Fruit fly (Drosophila melanogaster) whole organism, prepupa: ENCODE results near the gene CG14285.

Source experiments
- Blimp-1 ChIP-seq: fragments of 200-800 bp; sonication (Bioruptor generic); optimal IDR thresholded peaks from 3 replicates; lab custom pipeline; 2017; ENCODE audit warnings: missing biosample characterization, missing genetic modification characterization, mild to moderate bottlenecking, moderate library complexity, missing genetic modification reagents
- CG10631 ChIP-seq: fragments of 200-800 bp; sonication (Bioruptor generic); optimal IDR thresholded peaks from 2 replicates; lab custom pipeline; 2016; ENCODE audit warnings: missing biosample characterization, missing genetic modification characterization
- CG10669 ChIP-seq: fragments of 200-800 bp; sonication (Bioruptor generic); optimal IDR thresholded peaks from 3 replicates; lab custom pipeline; 2018; ENCODE audit warnings: missing biosample characterization, mild to moderate bottlenecking, missing genetic modification characterization, moderate library complexity
- CG11762 ChIP-seq: fragments of 200-800 bp; sonication (Bioruptor generic); optimal IDR thresholded peaks from 3 replicates; lab custom pipeline; 2016; ENCODE audit warnings: missing biosample characterization, missing genetic modification characterization; ENCODE audit not compliant: insufficient read depth
- CG11902 ChIP-seq: fragments of 200-800 bp; sonication (Bioruptor generic); optimal IDR thresholded peaks from 3 replicates; lab custom pipeline; 2016; ENCODE audit warnings: missing biosample characterization, missing genetic modification characterization
- CG15336 ChIP-seq: fragments of 200-800 bp; sonication (Bioruptor generic); IDR thresholded peaks from 2 replicates; pipeline ENCODE4 v1.3.6; 2022; ENCODE audit warnings: missing biosample characterization, missing genetic modification characterization
- CG1621 ChIP-seq: fragments of 200-800 bp; sonication (Bioruptor generic); optimal IDR thresholded peaks from 3 replicates; lab custom pipeline; 2018; ENCODE audit warnings: missing biosample characterization, mild to moderate bottlenecking, missing genetic modification characterization
- CG16779 ChIP-seq: fragments of 200-800 bp; sonication (Bioruptor generic); optimal IDR thresholded peaks from 3 replicates; lab custom pipeline; 2017; ENCODE audit warnings: missing biosample characterization, mild to moderate bottlenecking, missing genetic modification characterization
- CG31627 ChIP-seq: fragments of 200-800 bp; sonication (Bioruptor generic); optimal IDR thresholded peaks from 3 replicates; lab custom pipeline; 2016; ENCODE audit warnings: missing biosample characterization, missing genetic modification characterization
- CG32006 ChIP-seq: fragments of 200-800 bp; sonication (Bioruptor generic); optimal IDR thresholded peaks from 3 replicates; lab custom pipeline; 2017; ENCODE audit warnings: missing biosample characterization, mild to moderate bottlenecking, missing genetic modification characterization
- CG34406 ChIP-seq: fragments of 200-800 bp; sonication (Bioruptor generic); optimal IDR thresholded peaks from 3 replicates; lab custom pipeline; 2016; ENCODE audit warnings: missing biosample characterization, missing genetic modification characterization
- CG3919 ChIP-seq: fragments of 200-800 bp; sonication (Bioruptor generic); optimal IDR thresholded peaks from 3 replicates; lab custom pipeline; 2016; ENCODE audit warnings: missing biosample characterization, missing genetic modification characterization
- CG4318 ChIP-seq: fragments of 200-800 bp; sonication (Bioruptor generic); optimal IDR thresholded peaks from 3 replicates; lab custom pipeline; 2017; ENCODE audit warnings: missing biosample characterization, mild to moderate bottlenecking, missing genetic modification characterization
- CG6163 ChIP-seq: fragments of 200-800 bp; sonication (Bioruptor generic); IDR thresholded peaks from 3 replicates; pipeline ENCODE4 v1.3.6; 2022; ENCODE audit warnings: missing biosample characterization, missing genetic modification characterization
- CG6276 ChIP-seq: fragments of 200-800 bp; sonication (Bioruptor generic); optimal IDR thresholded peaks from 2 replicates; lab custom pipeline; 2017; ENCODE audit warnings: missing biosample characterization, mild to moderate bottlenecking, missing genetic modification characterization
- CG6808 ChIP-seq: fragments of 200-800 bp; sonication (Bioruptor generic); optimal IDR thresholded peaks from 3 replicates; lab custom pipeline; 2017; ENCODE audit warnings: missing biosample characterization, missing genetic modification characterization, mild to moderate bottlenecking, moderate library complexity, missing genetic modification reagents
- CG8119 ChIP-seq: fragments of 200-800 bp; sonication (Bioruptor generic); IDR thresholded peaks from 3 replicates; pipeline ENCODE4 v1.3.6; 2022; ENCODE audit warnings: missing biosample characterization, missing genetic modification characterization
- CG8632 ChIP-seq: fragments of 200-800 bp; sonication (Bioruptor generic); optimal IDR thresholded peaks from 3 replicates; lab custom pipeline; 2016; ENCODE audit warnings: missing biosample characterization, missing genetic modification characterization
- CG9139 ChIP-seq: fragments of 200-800 bp; sonication (Bioruptor generic); optimal IDR thresholded peaks from 3 replicates; lab custom pipeline; 2017; ENCODE audit warnings: missing biosample characterization, mild to moderate bottlenecking, missing genetic modification characterization
- Eip75B ChIP-seq: fragments of 200-800 bp; sonication (Bioruptor generic); optimal IDR thresholded peaks from 3 replicates; lab custom pipeline; 2016; ENCODE audit warnings: missing biosample characterization, missing genetic modification characterization
- Eip78C ChIP-seq: fragments of 200-800 bp; sonication (Bioruptor generic); peaks from one replicate; lab custom pipeline; 2016; ENCODE audit warnings: missing biosample characterization, missing genetic modification characterization
- Eip93F ChIP-seq: fragments of 200-800 bp; sonication (Bioruptor generic); optimal IDR thresholded peaks from 2 replicates; lab custom pipeline; 2016; ENCODE audit warnings: missing biosample characterization, mild to moderate bottlenecking, missing genetic modification characterization
- Ets21C ChIP-seq: fragments of 200-800 bp; sonication (Bioruptor generic); optimal IDR thresholded peaks from 3 replicates; lab custom pipeline; 2016; ENCODE audit warnings: missing biosample characterization, missing genetic modification characterization
- Ets96B ChIP-seq: fragments of 200-800 bp; optimal IDR thresholded peaks from 2 replicates; lab custom pipeline; 2019; ENCODE audit warnings: missing biosample characterization, mild to moderate bottlenecking, missing genetic modification characterization, moderate library complexity
- Hr38 ChIP-seq: sonication (Bioruptor generic); optimal IDR thresholded peaks from 2 replicates; lab custom pipeline; 2016; ENCODE audit warnings: missing biosample characterization, missing genetic modification characterization
- Hr39 ChIP-seq: fragments of 200-800 bp; sonication (Bioruptor generic); optimal IDR thresholded peaks from 2 replicates; lab custom pipeline; 2016; ENCODE audit warnings: missing biosample characterization, missing genetic modification characterization
- Hr4 ChIP-seq: fragments of 200-800 bp; sonication (Bioruptor generic); optimal IDR thresholded peaks from 3 replicates; lab custom pipeline; 2016; ENCODE audit warnings: missing biosample characterization, missing genetic modification characterization
- Lpt ChIP-seq: fragments of 200-800 bp; sonication (Bioruptor generic); optimal IDR thresholded peaks from 3 replicates; lab custom pipeline; 2016; ENCODE audit warnings: missing biosample characterization, missing genetic modification characterization
- Met ChIP-seq: fragments of 200-800 bp; sonication (Bioruptor generic); optimal IDR thresholded peaks from 3 replicates; lab custom pipeline; 2016; ENCODE audit warnings: missing biosample characterization, missing genetic modification characterization
- OdsH ChIP-seq: fragments of 200-800 bp; sonication (Bioruptor generic); optimal IDR thresholded peaks from 3 replicates; lab custom pipeline; 2016; ENCODE audit warnings: missing biosample characterization, missing genetic modification characterization
- Sox102F ChIP-seq: fragments of 200-800 bp; sonication (Bioruptor generic); optimal IDR thresholded peaks from 2 replicates; lab custom pipeline; 2016; ENCODE audit warnings: missing biosample characterization, mild to moderate bottlenecking, missing genetic modification characterization
- achi ChIP-seq: fragments of 200-800 bp; sonication (Bioruptor generic); optimal IDR thresholded peaks from 3 replicates; lab custom pipeline; 2016; ENCODE audit warnings: missing biosample characterization, missing genetic modification characterization
- cyc ChIP-seq: fragments of 200-800 bp; sonication (Bioruptor generic); optimal IDR thresholded peaks from 3 replicates; lab custom pipeline; 2016; ENCODE audit warnings: missing biosample characterization, missing genetic modification characterization
- dac ChIP-seq: fragments of 200-800 bp; sonication (Bioruptor generic); optimal IDR thresholded peaks from 2 replicates; lab custom pipeline; 2017; ENCODE audit warnings: missing biosample characterization, mild to moderate bottlenecking, missing genetic modification characterization
- eg ChIP-seq: fragments of 200-800 bp; sonication (Bioruptor generic); IDR thresholded peaks from 3 replicates; pipeline ENCODE4 v1.3.6; 2022; ENCODE audit warnings: missing biosample characterization, missing genetic modification characterization
- esn ChIP-seq: fragments of 200-800 bp; sonication (Bioruptor generic); optimal IDR thresholded peaks from 2 replicates; lab custom pipeline; 2016; ENCODE audit warnings: missing biosample characterization, mild to moderate bottlenecking, missing genetic modification characterization, moderate library complexity
- fd59A ChIP-seq: fragments of 200-800 bp; sonication (Bioruptor generic); optimal IDR thresholded peaks from 2 replicates; lab custom pipeline; 2017; ENCODE audit warnings: missing biosample characterization, mild to moderate bottlenecking, missing genetic modification characterization, missing genetic modification reagents
- fd85E ChIP-seq: fragments of 200-800 bp; sonication (Bioruptor generic); optimal IDR thresholded peaks from 3 replicates; lab custom pipeline; 2016; ENCODE audit warnings: missing biosample characterization, missing genetic modification characterization
- fkh ChIP-seq: fragments of 200-800 bp; sonication (Bioruptor generic); optimal IDR thresholded peaks from 3 replicates; lab custom pipeline; 2017; ENCODE audit warnings: missing biosample characterization, mild to moderate bottlenecking, missing genetic modification characterization, moderate library complexity
- net ChIP-seq: fragments of 200-800 bp; sonication (Bioruptor generic); optimal IDR thresholded peaks from 3 replicates; lab custom pipeline; 2016; ENCODE audit warnings: missing biosample characterization, missing genetic modification characterization
- salr ChIP-seq, 2 experiments: fragments of 200-800 bp; sonication (Bioruptor generic); optimal IDR thresholded peaks; 3 replicates each; lab custom pipeline; 2016 to 2018; ENCODE audit warnings: missing biosample characterization in 2 of 2, missing genetic modification characterization in 2 of 2, mild to moderate bottlenecking in 1 of 2
- ss ChIP-seq, 2 experiments: fragments of 200-800 bp; sonication (Bioruptor generic); optimal IDR thresholded peaks; 2 replicates in 1 of 2; 3 replicates in 1 of 2; lab custom pipeline; 2017 to 2018; ENCODE audit warnings: mild to moderate bottlenecking in 2 of 2, missing biosample characterization in 2 of 2, missing genetic modification characterization in 2 of 2, moderate library complexity in 1 of 2
- svp ChIP-seq: fragments of 200-800 bp; sonication (Bioruptor generic); peaks from one replicate; lab custom pipeline; 2016; ENCODE audit warnings: missing biosample characterization, missing genetic modification characterization
- topi ChIP-seq: fragments of 200-800 bp; sonication (Bioruptor generic); optimal IDR thresholded peaks from 3 replicates; lab custom pipeline; 2016; ENCODE audit warnings: missing biosample characterization, missing genetic modification characterization
- vri ChIP-seq: fragments of 200-800 bp; sonication (Bioruptor generic); optimal IDR thresholded peaks from 3 replicates; lab custom pipeline; 2016; ENCODE audit warnings: missing biosample characterization, mild to moderate bottlenecking, missing genetic modification characterization

The CG14285 gene

dm6 chr3R:19024761-19025160 lies at the start of gene CG14285:
Gene CG14285 (plus strand): TSS chr3R:19025099.
- TF ChIP-seq salr (GFP tag; optimal IDR thresholded peaks at IDR 0.05; lab: Kevin White, UChicago) (no peak), CG11762 (no peak), CG16779 (tag; lab: Kevin White, UChicago) (no peak), Hr38 (GFP tag; lab: Kevin White, UChicago) (no peak), CG11902 (no peak), Hr39 (no peak), Met (GFP tag; lab: Kevin White, UChicago) (no peak), CG1621 (no peak), CG34406 (GFP tag; lab: Kevin White, UChicago) (no peak), fd85E (GFP tag; lab: Kevin White, UChicago) (no peak), CG32006 (GFP tag; lab: Kevin White, UChicago) (no peak), svp (GFP tag; lab: Kevin White, UChicago) (no peak)

DNA sequence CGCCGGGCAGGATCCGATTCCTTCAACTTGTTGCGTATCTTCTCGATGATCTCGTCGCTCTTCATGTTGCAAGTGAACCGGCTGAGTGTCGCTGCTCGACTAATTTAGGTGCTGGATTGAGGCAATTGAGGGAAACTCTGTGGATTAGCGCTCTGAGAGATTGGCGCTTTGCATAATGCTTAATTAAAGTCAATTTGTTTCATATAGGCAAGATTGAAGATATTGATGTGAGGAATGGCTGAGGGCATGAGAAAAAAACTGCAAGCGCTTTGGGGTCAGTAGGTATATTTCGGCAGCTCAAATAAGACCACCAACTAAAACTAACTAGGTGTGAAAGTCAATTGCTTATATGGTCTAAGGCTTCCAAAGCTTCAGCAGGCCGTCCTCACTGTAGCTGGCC lies 46.2 kb upstream of the CG14285 start, which contains the start of gene euc:
euc (minus strand) TSS at position 101 of the 400 bp plus-strand sequence.
- TF ChIP-seq Eip78C (GFP tag; lab: Kevin White, UChicago) = no peak
- TF ChIP-seq Lpt = no peak
- no peak for TF ChIP-seq dac
- no peak for TF ChIP-seq CG10631 (GFP tag; lab: Kevin White, UChicago)
- TF ChIP-seq CG3919 (GFP tag; lab: Kevin White, UChicago) = no peak
- no peak for TF ChIP-seq Sox102F (GFP tag; lab: Kevin White, UChicago)
- TF ChIP-seq CG11762 = no peak
- TF ChIP-seq fd85E (GFP tag; lab: Kevin White, UChicago) = no peak
- TF ChIP-seq CG15336 (GFP tag; lab: Robert Waterston, UW) = no peak
- TF ChIP-seq OdsH = no peak
- TF ChIP-seq CG16779 (tag; lab: Kevin White, UChicago) = no peak
- TF ChIP-seq, all 60 proteins: peak for 0

dm6 chr3R:18980863-18981536 lies 43.9 kb upstream of the CG14285 start, which contains the start of the genes dnk and Smu1:
Gene dnk (plus strand): TSS chr3R:18980995.
Gene Smu1 (minus strand): TSS chr3R:18981324.
- TF ChIP-seq fd59A (GFP tag; lab: Kevin White, UChicago) = no peak
- TF ChIP-seq cyc (GFP tag; lab: Kevin White, UChicago) = no peak
- TF ChIP-seq topi (GFP tag; lab: Kevin White, UChicago) = no peak
- TF ChIP-seq ss (GFP tag; optimal IDR thresholded peaks at IDR 0.05; lab: Kevin White, UChicago) = no peak
- TF ChIP-seq CG11902 = no peak
- TF ChIP-seq CG6276 (GFP tag; lab: Kevin White, UChicago) = peak; percentile 63
- TF ChIP-seq OdsH = no peak
- TF ChIP-seq fkh (GFP tag; lab: Kevin White, UChicago) = no peak
- no peak; the same call in none of the 3 replicates for TF ChIP-seq eg (GFP tag; lab: Robert Waterston, UW)
- TF ChIP-seq CG8119 = peak; percentile 48; the same call in 1 of the 3 replicates
- TF ChIP-seq CG11762 = no peak
- TF ChIP-seq CG10631 (GFP tag; lab: Kevin White, UChicago) = no peak
- no peak for TF ChIP-seq CG6808 (GFP tag; lab: Kevin White, UChicago)
- TF ChIP-seq svp (GFP tag; lab: Kevin White, UChicago) = peak; percentile 32
- TF ChIP-seq CG6163 (GFP tag; lab: Robert Waterston, UW) = peak; percentile 65; the same call in 2 of the 3 replicates
- no peak for TF ChIP-seq CG32006 (GFP tag; lab: Kevin White, UChicago)
- TF ChIP-seq esn (GFP tag; lab: Kevin White, UChicago) = no peak
- no peak for TF ChIP-seq Blimp-1 (GFP tag; lab: Kevin White, UChicago)
- no peak for TF ChIP-seq Ets96B (tag; lab: Kevin White, UChicago)
- TF ChIP-seq CG16779 (tag; lab: Kevin White, UChicago) = peak; percentile 34
- TF ChIP-seq CG15336 (GFP tag; lab: Robert Waterston, UW) = 0 out of 2 replicates have a peak, but pooled peaks have one; percentile 29
- no peak for TF ChIP-seq Eip93F (GFP tag; lab: Kevin White, UChicago)
- TF ChIP-seq achi = no peak
- no peak for TF ChIP-seq Ets21C (GFP tag; lab: Kevin White, UChicago)
- TF ChIP-seq CG9139 (GFP tag; lab: Kevin White, UChicago) = peak; percentile 30
- no peak for TF ChIP-seq Hr39
- TF ChIP-seq salr (GFP tag; optimal IDR thresholded peaks at IDR 0.05; lab: Kevin White, UChicago) = no peak
- peak; percentile 5 for TF ChIP-seq Hr4 (GFP tag; lab: Kevin White, UChicago)
- TF ChIP-seq CG31627 (GFP tag; lab: Kevin White, UChicago) = no peak
- TF ChIP-seq dac = no peak
- no peak for TF ChIP-seq CG8632 (GFP tag; lab: Kevin White, UChicago)
- TF ChIP-seq CG10669 (GFP tag; lab: Kevin White, UChicago) = no peak
- no peak for TF ChIP-seq vri (GFP tag; lab: Kevin White, UChicago)
- no peak for TF ChIP-seq net (GFP tag; lab: Kevin White, UChicago)
- TF ChIP-seq Eip75B (GFP tag; lab: Kevin White, UChicago) = no peak
- no peak for TF ChIP-seq CG4318 (GFP tag; lab: Kevin White, UChicago)
